Worm (Caenorhabditis elegans) whole organism, L1 larva: ENCODE results near the gene F32H5.3.

ENCODE experiments used
- aly-2 ChIP-seq: fragments of 150-350 bp; optimal IDR thresholded peaks from 2 replicates; lab custom pipeline; 2014; ENCODE audit warnings: missing biosample characterization, missing genetic modification characterization
- ama-1 ChIP-seq: fragments of 150-350 bp; optimal IDR thresholded peaks from 2 replicates; lab custom pipeline; 2014
- blmp-1 ChIP-seq: fragments of 150-350 bp; optimal IDR thresholded peaks from 2 replicates; lab custom pipeline; 2014; ENCODE audit warnings: missing biosample characterization, missing genetic modification characterization
- ces-1 ChIP-seq: fragments of 150-350 bp; optimal IDR thresholded peaks from 2 replicates; lab custom pipeline; 2014; ENCODE audit warnings: missing biosample characterization, missing genetic modification reagents, missing genetic modification characterization
- lin-13 ChIP-seq: fragments of 150-350 bp; optimal IDR thresholded peaks from 2 replicates; lab custom pipeline; 2014; ENCODE audit warnings: missing biosample characterization, missing genetic modification reagents, missing genetic modification characterization
- nhr-71 ChIP-seq: sonication (generic microtip); optimal IDR thresholded peaks from 2 replicates; lab custom pipeline; 2016; ENCODE audit warnings: mild to moderate bottlenecking, missing genetic modification characterization, moderate library complexity, missing compliant biosample characterization
- nhr-77 ChIP-seq: fragments of 150-350 bp; optimal IDR thresholded peaks from 2 replicates; lab custom pipeline; 2014; ENCODE audit warnings: missing biosample characterization, missing genetic modification characterization
- snpc-4 ChIP-seq: fragments of 150-350 bp; optimal IDR thresholded peaks from 2 replicates; lab custom pipeline; 2014; ENCODE audit warnings: missing biosample characterization, missing genetic modification characterization
- sox-4 ChIP-seq: sonication (generic microtip); optimal IDR thresholded peaks from 2 replicates; lab custom pipeline; 2016; ENCODE audit warnings: missing genetic modification characterization, missing compliant biosample characterization
- tbx-2 ChIP-seq: sonication (generic microtip); optimal IDR thresholded peaks from 2 replicates; lab custom pipeline; 2016; ENCODE audit warnings: missing genetic modification characterization, missing compliant biosample characterization
- zag-1 ChIP-seq: fragments of 150-350 bp; optimal IDR thresholded peaks from 2 replicates; lab custom pipeline; 2014; ENCODE audit warnings: missing biosample characterization, missing genetic modification characterization
- ztf-4 ChIP-seq: fragments of 150-350 bp; optimal IDR thresholded peaks from 2 replicates; lab custom pipeline; 2014; ENCODE audit warnings: missing biosample characterization, missing genetic modification characterization

DNA sequence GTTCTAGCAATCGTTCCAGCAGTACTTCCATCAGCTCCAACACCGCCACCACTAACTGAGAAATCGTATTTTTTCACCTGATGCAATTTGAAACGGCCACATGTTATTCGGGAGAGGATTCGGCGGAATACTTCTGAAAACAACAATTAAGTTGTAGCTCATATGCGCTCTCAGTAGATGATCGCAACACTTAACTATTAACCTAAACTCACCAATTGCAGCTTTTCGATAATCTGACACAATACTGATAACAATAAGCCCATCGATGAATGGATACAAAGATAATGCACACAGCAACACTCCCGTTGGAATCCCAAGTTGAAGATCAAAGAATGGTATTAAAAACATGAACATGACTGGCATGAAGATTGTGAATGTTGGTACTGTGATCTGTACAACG is 21.1 kb upstream of the F32H5.3 start:
- TF ChIP-seq zag-1 (tag; lab: Kevin White, UChicago) (no peak), aly-2 (tag; lab: Kevin White, UChicago) (no peak), ama-1 (lab: Kevin White, UChicago) (no peak), lin-13 (GFP tag; lab: Kevin White, UChicago) (no peak), blmp-1 (tag; lab: Kevin White, UChicago) (no peak), nhr-71 (tag; lab: Kevin White, UChicago) (no peak), sox-4 (no peak), tbx-2 (tag; lab: Kevin White, UChicago) (no peak), ztf-4 (tag; lab: Kevin White, UChicago) (no peak), ces-1 (GFP tag; lab: Kevin White, UChicago) (no peak), nhr-77 (tag; lab: Kevin White, UChicago) (no peak), snpc-4 (tag; lab: Kevin White, UChicago) (no peak)
